Fruit fly (Drosophila melanogaster) whole organism, embryonic: ENCODE measurements around the gene Hmr.

Source experiments
- Adf1 ChIP-seq: fragments of 200-800 bp; sonication (Bioruptor generic); IDR thresholded peaks from 2 replicates; pipeline ENCODE4 v1.3.6; 2022; ENCODE audit warnings: missing biosample characterization, missing genetic modification characterization
- Awh ChIP-seq: fragments of 200-800 bp; sonication (Bioruptor generic); IDR thresholded peaks from 2 replicates; pipeline ENCODE4, ENCODE4 v1.3.6; 2022; ENCODE audit warnings: missing biosample characterization, missing genetic modification characterization
- CG10321 ChIP-seq: fragments of 200-800 bp; sonication (Bioruptor generic); IDR thresholded peaks from 2 replicates; pipeline ENCODE4 v1.3.6; 2022; ENCODE audit warnings: missing biosample characterization, missing genetic modification characterization
- CG10366 ChIP-seq: fragments of 200-800 bp; sonication (Bioruptor generic); IDR thresholded peaks from 2 replicates; pipeline ENCODE4 v1.3.6; 2022; ENCODE audit warnings: missing biosample characterization, missing genetic modification characterization
- CG14014 ChIP-seq: fragments of 200-800 bp; sonication (Bioruptor generic); IDR thresholded peaks from 2 replicates; pipeline ENCODE4 v1.3.6; 2022; ENCODE audit warnings: missing biosample characterization, missing genetic modification characterization
- CG15011 ChIP-seq: fragments of 200-800 bp; sonication (Bioruptor generic); optimal IDR thresholded peaks from 3 replicates; lab custom pipeline; 2018; ENCODE audit warnings: missing biosample characterization, mild to moderate bottlenecking, missing genetic modification characterization
- CG15073 ChIP-seq: fragments of 200-800 bp; sonication (Bioruptor generic); optimal IDR thresholded peaks from 2 replicates; lab custom pipeline; 2016; ENCODE audit warnings: missing biosample characterization, missing genetic modification characterization
- CG15269 ChIP-seq: fragments of 200-800 bp; sonication (Bioruptor generic); optimal IDR thresholded peaks from 2 replicates; lab custom pipeline; 2018; ENCODE audit warnings: missing biosample characterization, mild to moderate bottlenecking, missing genetic modification characterization, moderate library complexity
- CG1529 ChIP-seq: fragments of 200-800 bp; sonication (Bioruptor generic); optimal IDR thresholded peaks from 3 replicates; lab custom pipeline; 2018; ENCODE audit warnings: missing biosample characterization, missing genetic modification characterization
- CG15696 ChIP-seq: fragments of 200-800 bp; sonication (Bioruptor generic); optimal IDR thresholded peaks from 2 replicates; lab custom pipeline; 2019; ENCODE audit warnings: missing biosample characterization, mild to moderate bottlenecking, missing genetic modification characterization, moderate library complexity
- CG1603 ChIP-seq: fragments of 200-800 bp; sonication (Bioruptor generic); optimal IDR thresholded peaks from 2 replicates; lab custom pipeline; 2019; ENCODE audit warnings: missing biosample characterization, mild to moderate bottlenecking, missing genetic modification characterization, moderate library complexity
- CG17829 ChIP-seq: fragments of 200-800 bp; optimal IDR thresholded peaks from 2 replicates; lab custom pipeline; 2019; ENCODE audit warnings: missing biosample characterization, mild to moderate bottlenecking, missing genetic modification characterization, moderate library complexity
- CG1792 ChIP-seq: fragments of 200-800 bp; sonication (Bioruptor generic); optimal IDR thresholded peaks from 2 replicates; lab custom pipeline; 2016; ENCODE audit warnings: missing biosample characterization, missing genetic modification characterization
- CG30431 ChIP-seq: fragments of 200-800 bp; sonication (Bioruptor generic); optimal IDR thresholded peaks from 2 replicates; lab custom pipeline; 2017; ENCODE audit warnings: missing biosample characterization, missing genetic modification characterization
- CG4820 ChIP-seq: fragments of 200-800 bp; sonication (Bioruptor generic); optimal IDR thresholded peaks from 3 replicates; lab custom pipeline; 2016; ENCODE audit warnings: missing biosample characterization, missing genetic modification characterization
- CG6689 ChIP-seq: fragments of 200-800 bp; sonication (Bioruptor generic); IDR thresholded peaks from 2 replicates; pipeline ENCODE4 v1.3.6; 2022; ENCODE audit warnings: missing biosample characterization, missing genetic modification characterization
- CG6813 ChIP-seq: fragments of 200-800 bp; sonication (Bioruptor generic); optimal IDR thresholded peaks from 2 replicates; lab custom pipeline; 2017; ENCODE audit warnings: missing biosample characterization, missing genetic modification characterization, mild to moderate bottlenecking, moderate library complexity, missing genetic modification reagents
- CG8478 ChIP-seq: fragments of >200 bp; optimal IDR thresholded peaks from 2 replicates; lab custom pipeline; 2018
- CG8944 ChIP-seq: fragments of 200-800 bp; sonication (Bioruptor generic); optimal IDR thresholded peaks from 3 replicates; lab custom pipeline; 2016; ENCODE audit warnings: missing biosample characterization, missing genetic modification characterization
- Chrac-16 ChIP-seq: fragments of 200-800 bp; sonication (Bioruptor generic); optimal IDR thresholded peaks from 3 replicates; lab custom pipeline; 2016; ENCODE audit warnings: missing biosample characterization, missing genetic modification characterization
- Dad ChIP-seq: fragments of 200-800 bp; sonication (Bioruptor generic); optimal IDR thresholded peaks from 3 replicates; lab custom pipeline; 2016; ENCODE audit warnings: missing biosample characterization, missing genetic modification characterization
- Ets97D ChIP-seq: fragments of 200-800 bp; sonication (Bioruptor generic); optimal IDR thresholded peaks from 3 replicates; lab custom pipeline; 2016; ENCODE audit warnings: missing biosample characterization, missing genetic modification characterization
- Fer1 ChIP-seq: fragments of 200-800 bp; sonication (Bioruptor generic); optimal IDR thresholded peaks from 2 replicates; lab custom pipeline; 2017; ENCODE audit warnings: missing biosample characterization, mild to moderate bottlenecking, missing genetic modification characterization
- Fer2 ChIP-seq: fragments of 200-800 bp; sonication (Bioruptor generic); optimal IDR thresholded peaks from 2 replicates; lab custom pipeline; 2018; ENCODE audit warnings: missing biosample characterization, mild to moderate bottlenecking, missing genetic modification characterization, moderate library complexity
- H15 ChIP-seq: fragments of 200-800 bp; sonication (Bioruptor generic); IDR thresholded peaks from 3 replicates; pipeline ENCODE4 v1.3.6; 2022; ENCODE audit warnings: missing biosample characterization, missing genetic modification characterization
- Hsf ChIP-seq: fragments of 200-800 bp; sonication (Bioruptor generic); optimal IDR thresholded peaks from 3 replicates; lab custom pipeline; 2016; ENCODE audit warnings: missing biosample characterization, missing genetic modification characterization
- Lim3 ChIP-seq: fragments of 200-800 bp; sonication (Bioruptor generic); IDR thresholded peaks from 2 replicates; pipeline ENCODE4 v1.3.6; 2022; ENCODE audit warnings: missing biosample characterization, missing genetic modification characterization
- Oaz ChIP-seq: fragments of 200-800 bp; sonication (Bioruptor generic); IDR thresholded peaks from 2 replicates; pipeline ENCODE4 v1.3.6; 2022; ENCODE audit warnings: missing biosample characterization, missing genetic modification characterization
- Ptx1 ChIP-seq: fragments of 200-800 bp; sonication (Bioruptor generic); IDR thresholded peaks from 2 replicates; pipeline ENCODE4 v1.3.6; 2022; ENCODE audit warnings: missing biosample characterization, missing genetic modification characterization
- Sry-δ ChIP-seq: fragments of 200-800 bp; sonication (Bioruptor generic); optimal IDR thresholded peaks from 2 replicates; lab custom pipeline; 2016; ENCODE audit warnings: missing biosample characterization, missing genetic modification characterization
- Ssrp ChIP-seq: fragments of 200-800 bp; sonication (Bioruptor generic); optimal IDR thresholded peaks from 2 replicates; lab custom pipeline; 2018; ENCODE audit warnings: missing biosample characterization, mild to moderate bottlenecking, missing genetic modification characterization, moderate library complexity
- Tbp ChIP-seq: fragments of >200 bp; optimal IDR thresholded peaks from 2 replicates; lab custom pipeline; 2018; ENCODE audit warnings: missing biosample characterization, missing genetic modification characterization
- btn ChIP-seq: fragments of 200-800 bp; sonication (Bioruptor generic); optimal IDR thresholded peaks from 2 replicates; lab custom pipeline; 2016; ENCODE audit warnings: missing biosample characterization, missing genetic modification characterization
- caup ChIP-seq: fragments of 200-800 bp; sonication (Bioruptor generic); optimal IDR thresholded peaks from 3 replicates; lab custom pipeline; 2017; ENCODE audit warnings: missing biosample characterization, mild to moderate bottlenecking, missing genetic modification characterization, moderate library complexity; ENCODE audit not compliant: severe bottlenecking
- chn ChIP-seq: fragments of 200-800 bp; sonication (Bioruptor generic); optimal IDR thresholded peaks from 2 replicates; lab custom pipeline; 2016; ENCODE audit warnings: missing biosample characterization, missing genetic modification characterization
- dan ChIP-seq: fragments of 200-800 bp; sonication (Bioruptor generic); IDR thresholded peaks from 2 replicates; pipeline ENCODE4 v1.3.6; 2022; ENCODE audit warnings: missing biosample characterization, missing genetic modification characterization
- dimm ChIP-seq: fragments of 200-800 bp; sonication (Bioruptor generic); IDR thresholded peaks from 2 replicates; pipeline ENCODE4 v1.3.6; 2022; ENCODE audit warnings: missing biosample characterization, missing genetic modification characterization
- dmrt99B ChIP-seq: fragments of 200-800 bp; sonication (Bioruptor generic); optimal IDR thresholded peaks from 2 replicates; lab custom pipeline; 2018; ENCODE audit warnings: missing biosample characterization, mild to moderate bottlenecking, missing genetic modification characterization, moderate library complexity
- fd64A ChIP-seq: fragments of 200-800 bp; sonication (Bioruptor generic); optimal IDR thresholded peaks from 3 replicates; lab custom pipeline; 2018; ENCODE audit warnings: missing biosample characterization, mild to moderate bottlenecking, missing genetic modification characterization
- grn ChIP-seq: fragments of 200-800 bp; sonication (Bioruptor generic); optimal IDR thresholded peaks from 3 replicates; lab custom pipeline; 2017; ENCODE audit warnings: missing biosample characterization, missing genetic modification characterization
- gro ChIP-seq: fragments of 200-800 bp; sonication (Bioruptor generic); optimal IDR thresholded peaks from 2 replicates; lab custom pipeline; 2016; ENCODE audit warnings: missing biosample characterization, missing genetic modification characterization
- gsb-n ChIP-seq: fragments of 200-800 bp; sonication (Bioruptor generic); optimal IDR thresholded peaks from 3 replicates; lab custom pipeline; 2018; ENCODE audit warnings: missing biosample characterization, mild to moderate bottlenecking, missing genetic modification characterization
- jing ChIP-seq: fragments of 200-800 bp; sonication (Bioruptor generic); optimal IDR thresholded peaks from 2 replicates; lab custom pipeline; 2018; ENCODE audit warnings: missing biosample characterization, mild to moderate bottlenecking, missing genetic modification characterization
- klu ChIP-seq: fragments of 200-800 bp; sonication (Bioruptor generic); IDR thresholded peaks from 2 replicates; pipeline ENCODE4 v1.3.6; 2022; ENCODE audit warnings: missing biosample characterization, missing genetic modification characterization
- mld ChIP-seq: fragments of 200-800 bp; sonication (Bioruptor generic); IDR thresholded peaks from 3 replicates; pipeline ENCODE4 v1.3.6; 2022; ENCODE audit warnings: missing biosample characterization, missing genetic modification characterization; ENCODE audit not compliant: partially characterized antibody
- peb ChIP-seq: fragments of 200-800 bp; sonication (Bioruptor generic); IDR thresholded peaks from 2 replicates; pipeline ENCODE4 v1.3.6; 2022; ENCODE audit warnings: missing biosample characterization, missing genetic modification characterization
- pho ChIP-seq: fragments of 200-800 bp; sonication (Bioruptor generic); optimal IDR thresholded peaks from 2 replicates; lab custom pipeline; 2016; ENCODE audit warnings: missing biosample characterization, missing genetic modification characterization
- phol ChIP-seq: fragments of 200-800 bp; sonication (Bioruptor generic); optimal IDR thresholded peaks from 3 replicates; lab custom pipeline; 2018; ENCODE audit warnings: missing biosample characterization, mild to moderate bottlenecking, missing genetic modification characterization, moderate library complexity
- rib ChIP-seq: fragments of 200-800 bp; sonication (Bioruptor generic); IDR thresholded peaks from 2 replicates; pipeline ENCODE4 v1.3.6; 2022; ENCODE audit warnings: missing biosample characterization, missing genetic modification characterization
- sob ChIP-seq: fragments of 200-800 bp; sonication (Bioruptor generic); IDR thresholded peaks from 2 replicates; pipeline ENCODE4 v1.3.6; 2022; ENCODE audit warnings: missing biosample characterization, missing genetic modification characterization
- sr ChIP-seq: fragments of 200-800 bp; sonication (Bioruptor generic); IDR thresholded peaks from 3 replicates; pipeline ENCODE4 v1.3.6; 2022; ENCODE audit warnings: missing biosample characterization, missing genetic modification characterization

Hmr gene

dm6 chrX:10602057-10602764 lies 6.6 kb upstream of the Hmr start, which contains the start of gene CG1628:
CG1628 (minus strand) TSS chrX:10602714.
- peak; percentile 57; the same call in 1 of the 2 replicates for TF ChIP-seq sob (GFP tag; lab: Robert Waterston, UW)
- no peak for TF ChIP-seq CG8478 (lab: Kevin White, UChicago)
- TF ChIP-seq CG6813: peak; percentile 38
- TF ChIP-seq CG15011 (GFP tag; lab: Kevin White, UChicago): no peak
- no peak for TF ChIP-seq Sry-δ (GFP tag; lab: Kevin White, UChicago)
- peak; percentile 57 for TF ChIP-seq caup (GFP tag; lab: Kevin White, UChicago)
- no peak for TF ChIP-seq Dad (GFP tag; lab: Kevin White, UChicago)
- no peak for TF ChIP-seq dimm (GFP tag; lab: Robert Waterston, UW)
- peak; percentile 99 for TF ChIP-seq Adf1 (GFP tag; lab: Robert Waterston, UW)
- peak; percentile 54 for TF ChIP-seq Fer1
- peak; percentile 90 for TF ChIP-seq grn (GFP tag; lab: Kevin White, UChicago)
- TF ChIP-seq Ssrp (tag; lab: Kevin White, UChicago): peak; percentile 1
- TF ChIP-seq fd64A (GFP tag; lab: Kevin White, UChicago): no peak
- no peak for TF ChIP-seq CG15073 (GFP tag; lab: Kevin White, UChicago)
- TF ChIP-seq rib (GFP tag; lab: Robert Waterston, UW): no peak
- TF ChIP-seq Ets97D: peak; percentile 67
- no peak for TF ChIP-seq Hsf
- TF ChIP-seq dan (GFP tag; lab: Robert Waterston, UW): no peak
- TF ChIP-seq CG30431 (GFP tag; lab: Kevin White, UChicago): no peak
- TF ChIP-seq Oaz (GFP tag; lab: Robert Waterston, UW): no peak
- peak; percentile 15; the same call in 1 of the 2 replicates for TF ChIP-seq CG10366
- TF ChIP-seq CG14014: no peak
- no peak for TF ChIP-seq CG15269 (tag; lab: Kevin White, UChicago)
- peak; percentile 56 for TF ChIP-seq phol (tag; lab: Kevin White, UChicago)
- TF ChIP-seq Ptx1 (GFP tag; lab: Robert Waterston, UW): no peak
- TF ChIP-seq CG15696: no peak
- TF ChIP-seq CG1792 (GFP tag; lab: Kevin White, UChicago): peak; percentile 3
- TF ChIP-seq mld (GFP tag; lab: Robert Waterston, UW): peak; percentile 61; the same call in 1 of the 3 replicates
- no peak for TF ChIP-seq btn (GFP tag; lab: Kevin White, UChicago)
- TF ChIP-seq chn (GFP tag; lab: Kevin White, UChicago): peak; percentile 12
- TF ChIP-seq H15 (GFP tag; lab: Robert Waterston, UW): no peak
- TF ChIP-seq CG17829: no peak
- no peak for TF ChIP-seq Fer2
- TF ChIP-seq CG10321 (GFP tag; lab: Robert Waterston, UW): peak; percentile 94
- TF ChIP-seq CG4820: no peak
- TF ChIP-seq klu (GFP tag; lab: Robert Waterston, UW): peak; percentile 87
- no peak for TF ChIP-seq Tbp (GFP tag; lab: Kevin White, UChicago)
- no peak for TF ChIP-seq peb (GFP tag; lab: Robert Waterston, UW)
- peak; percentile 12 for TF ChIP-seq dmrt99B (tag; lab: Kevin White, UChicago)
- no peak for TF ChIP-seq Chrac-16 (GFP tag; lab: Kevin White, UChicago)
- TF ChIP-seq gsb-n: peak; percentile 58
- no peak for TF ChIP-seq CG1603 (tag; lab: Kevin White, UChicago)
- no peak for TF ChIP-seq jing
- TF ChIP-seq CG6689 (GFP tag; lab: Robert Waterston, UW): 0 out of 2 replicates have a peak, but pooled peaks have one; percentile 14
- peak; percentile 4 for TF ChIP-seq pho (GFP tag; lab: Kevin White, UChicago)
- TF ChIP-seq CG8944 (GFP tag; lab: Kevin White, UChicago): no peak
- peak; percentile 64; the same call in 1 of the 3 replicates for TF ChIP-seq sr (GFP tag; lab: Robert Waterston, UW)
- TF ChIP-seq Awh (GFP tag; lab: Robert Waterston, UW): peak; percentile 64; the same call in 1 of the 2 replicates
- no peak for TF ChIP-seq gro (GFP tag; lab: Kevin White, UChicago)
- TF ChIP-seq Lim3: no peak
- TF ChIP-seq CG1529: no peak
